Worm (Caenorhabditis elegans) whole organism, L2 larva: ENCODE results near the gene csa-1.

Experiments
- F13H6.1 ChIP-seq: sonication (generic microtip); optimal IDR thresholded peaks from 2 replicates; lab custom pipeline; 2016; ENCODE audit warnings: missing genetic modification characterization, missing compliant biosample characterization
- dmd-4 ChIP-seq: sonication (generic microtip); optimal IDR thresholded peaks from 2 replicates; lab custom pipeline; 2017; ENCODE audit warnings: missing biosample characterization, missing genetic modification characterization
- egl-27 ChIP-seq: sonication (generic microtip); optimal IDR thresholded peaks from 3 replicates; lab custom pipeline; 2017; ENCODE audit warnings: missing biosample characterization, missing genetic modification reagents, missing genetic modification characterization
- lin-11 ChIP-seq: fragments of 150-350 bp; sonication (generic microtip); optimal IDR thresholded peaks from 2 replicates; lab custom pipeline; 2014; ENCODE audit warnings: missing biosample characterization, missing genetic modification characterization, inconsistent platforms, mixed read lengths
- nhr-12 ChIP-seq: fragments of 150-350 bp; optimal IDR thresholded peaks from 2 replicates; lab custom pipeline; 2014; ENCODE audit warnings: missing biosample characterization, missing genetic modification characterization

DNA sequence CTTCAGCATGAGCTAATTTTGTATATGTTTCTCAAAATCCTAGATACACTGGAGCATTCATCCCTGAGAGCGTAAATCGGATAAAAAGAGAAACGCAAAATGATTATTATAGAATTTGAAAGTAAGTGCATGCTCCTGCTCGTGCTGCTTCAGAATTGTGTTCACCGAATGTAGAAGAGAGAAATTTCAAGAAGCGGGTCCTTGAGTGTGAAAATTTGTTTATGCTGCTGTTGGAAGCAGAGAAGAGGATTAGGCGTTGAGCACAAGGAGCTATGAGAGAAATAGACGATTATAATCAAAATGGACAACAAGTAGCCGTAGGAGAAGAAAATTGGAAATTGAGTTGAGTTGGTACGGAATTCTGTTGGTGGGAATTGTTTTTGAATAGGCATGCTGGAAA, 7.8 kb downstream of the csa-1 start:
- TF ChIP-seq egl-27 (no peak), dmd-4 (no peak), F13H6.1 (tag; lab: Kevin White, UChicago) (no peak), lin-11 (tag; lab: Kevin White, UChicago) (no peak), nhr-12 (tag; lab: Kevin White, UChicago) (no peak)
